Fruit fly (Drosophila melanogaster): ENCODE measurements around the gene ppk22.

ppk22 gene

DNA sequence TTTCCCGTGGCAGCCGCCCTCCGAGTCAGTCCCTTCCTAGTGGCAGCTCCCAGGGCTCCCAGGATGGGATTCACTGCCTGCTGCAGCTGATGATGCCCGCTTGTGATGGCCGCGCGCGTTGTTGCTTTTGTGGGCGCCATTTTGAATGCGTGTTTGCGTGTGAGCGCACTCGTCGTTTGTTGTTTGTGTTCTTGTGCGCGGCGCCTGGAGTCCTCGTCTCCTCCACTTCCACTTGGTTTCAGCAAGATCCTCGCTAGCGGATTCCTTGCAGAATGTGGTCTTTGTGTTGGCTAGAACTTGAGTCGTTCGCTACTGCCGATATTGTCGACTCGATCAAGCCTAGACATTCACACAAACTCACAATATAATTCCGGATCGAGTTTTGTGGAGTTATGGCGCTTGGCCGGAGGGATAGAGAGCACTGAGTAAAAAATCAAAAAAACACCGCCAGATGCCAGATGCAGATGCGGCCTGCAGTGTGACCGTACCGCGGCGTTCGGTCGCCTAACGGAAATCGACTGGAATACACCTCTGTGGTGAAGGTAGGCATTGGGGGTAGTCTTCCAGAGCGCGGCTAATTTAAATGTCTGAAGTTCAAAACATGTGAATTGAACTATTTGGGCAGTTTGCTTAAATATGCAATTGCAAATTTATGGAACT, 10.9 kb upstream of the ppk22 start, which contains the start of gene CycB3 (continued):
- TF ChIP-seq ewg (GFP tag; optimal IDR thresholded peaks at IDR 0.05) (peak; percentile 22), twi (tag; optimal IDR thresholded peaks at IDR 0.05) (peak; percentile 71), nmo (GFP tag; optimal IDR thresholded peaks at IDR 0.05) (peak; percentile 50), HLH54F (GFP tag; optimal IDR thresholded peaks at IDR 0.05) (no peak), MESR4 (GFP tag; optimal IDR thresholded peaks at IDR 0.05) (peak; percentile 64), Lpt (GFP tag; optimal IDR thresholded peaks at IDR 0.05) (no peak), CG3281 (GFP tag; optimal IDR thresholded peaks at IDR 0.05) (peak; percentile 41), amos (GFP tag; IDR thresholded peaks at IDR 0.05; ENCODE audit: partially characterized antibody) (peak; percentile 43; the same call in 1 of the 2 replicates), CG3407 (GFP tag; optimal IDR thresholded peaks at IDR 0.05) (no peak), Mes4 (GFP tag; optimal IDR thresholded peaks at IDR 0.05) (no peak), CG6813 (GFP tag; optimal IDR thresholded peaks at IDR 0.05) (peak; percentile 39), Asciz (GFP tag; optimal IDR thresholded peaks at IDR 0.05) (no peak), CG1024 (GFP tag; IDR thresholded peaks at IDR 0.05) (no peak), odd (GFP tag; optimal IDR thresholded peaks at IDR 0.05) (no peak), her (GFP tag; optimal IDR thresholded peaks at IDR 0.05) (peak; percentile 48), pan (optimal IDR thresholded peaks at IDR 0.05) (no peak), pan (GFP tag; optimal IDR thresholded peaks at IDR 0.05 in 1 of 2, IDR thresholded peaks at IDR 0.05 in 1 of 2) (peak in 1 of 2 experiments; percentile 38), HmgZ (tag; optimal IDR thresholded peaks at IDR 0.05) (peak; percentile 71), Ets97D (GFP tag; optimal IDR thresholded peaks at IDR 0.05) (peak; percentile 93), CG34422 (GFP tag; IDR thresholded peaks at IDR 0.05) (0 out of 3 replicates have a peak, but pooled peaks have one; percentile 22), stwl (tag; optimal IDR thresholded peaks at IDR 0.05) (peak; percentile 65), Spps (tag; optimal IDR thresholded peaks at IDR 0.05) (peak; percentile 30), Med (GFP tag) (peak; percentile 88), lbe (GFP tag; optimal IDR thresholded peaks at IDR 0.05) (no peak), CG1233 (GFP tag; optimal IDR thresholded peaks at IDR 0.05) (peak; percentile 11), fu2 (GFP tag; optimal IDR thresholded peaks at IDR 0.05) (no peak), Bgb (GFP tag; IDR thresholded peaks at IDR 0.05; ENCODE audit: partially characterized antibody) (peak; percentile 56; the same call in 1 of the 2 replicates), CG17328 (GFP tag; IDR thresholded peaks at IDR 0.05) (peak; percentile 46; the same call in 1 of the 2 replicates), CG33213 (GFP tag; optimal IDR thresholded peaks at IDR 0.05) (peak; percentile 63), CG18262 (tag; optimal IDR thresholded peaks at IDR 0.05) (peak; percentile 17), insv (GFP tag; optimal IDR thresholded peaks at IDR 0.05) (peak in 1 of 2 experiments; percentile 58), CG4360 (GFP tag; IDR thresholded peaks at IDR 0.05) (0 out of 2 replicates have a peak, but pooled peaks have one; percentile 22), Hsf (GFP tag; optimal IDR thresholded peaks at IDR 0.05) (peak; percentile 11), CG1603 (tag; optimal IDR thresholded peaks at IDR 0.05) (peak; percentile 91), CG11695 (GFP tag; IDR thresholded peaks at IDR 0.05) (no peak), Max (GFP tag; optimal IDR thresholded peaks at IDR 0.05) (no peak), CG17385 (GFP tag; optimal IDR thresholded peaks at IDR 0.05) (peak; percentile 34), dysf (GFP tag; IDR thresholded peaks at IDR 0.05) (no peak), jing (GFP tag; optimal IDR thresholded peaks at IDR 0.05) (no peak), CG14014 (GFP tag; IDR thresholded peaks at IDR 0.05) (0 out of 2 replicates have a peak, but pooled peaks have one; percentile 31), CG13775 (GFP tag; optimal IDR thresholded peaks at IDR 0.05) (no peak), CG17802 (tag; optimal IDR thresholded peaks at IDR 0.05) (no peak), Meics (GFP tag; optimal IDR thresholded peaks at IDR 0.05) (no peak), NfI (GFP tag; optimal IDR thresholded peaks at IDR 0.05) (peak; percentile 46), CoRest (tag; optimal IDR thresholded peaks at IDR 0.05) (peak; percentile 51), CG42726 (GFP tag; IDR thresholded peaks at IDR 0.05; ENCODE audit: partially characterized antibody) (0 out of 2 replicates have a peak, but pooled peaks have one; percentile 6), lmd (GFP tag; IDR thresholded peaks at IDR 0.05) (no peak), Ets65A (GFP tag) (peak; percentile 9), CG4854 (GFP tag; optimal IDR thresholded peaks at IDR 0.05) (peak; percentile 7)
